Worm (Caenorhabditis elegans): Measurements from ENCODE around the gene tyr-2.

tyr-2 gene

ce11 chrIII:13743922-13744321 is at the start of gene tyr-2:
tyr-2 (plus strand) TSS chrIII:13744222.
- no peak for TF ChIP-seq cog-1 (tag; optimal IDR thresholded peaks at IDR 0.05)
- TF ChIP-seq ztf-29 (GFP tag; IDR thresholded peaks at IDR 0.05), result no peak
- no peak for TF ChIP-seq ref-1 (GFP tag; conservative IDR thresholded peaks at IDR 0.05)
- TF ChIP-seq tab-1 (GFP tag; IDR thresholded peaks at IDR 0.05), result no peak
- TF ChIP-seq klf-2 (GFP tag; conservative IDR thresholded peaks at IDR 0.05), result no peak
- TF ChIP-seq T22C8.4 (GFP tag; IDR thresholded peaks at IDR 0.05), result no peak
- TF ChIP-seq flt-1 (GFP tag; IDR thresholded peaks at IDR 0.05), result no peak
- no peak for TF ChIP-seq med-1 (GFP tag; optimal IDR thresholded peaks at IDR 0.05; ENCODE audit: insufficient read depth)
- no peak for TF ChIP-seq ztf-23 (GFP tag; IDR thresholded peaks at IDR 0.05)

- TF ChIP-seq klf-2 (GFP tag; conservative IDR thresholded peaks at IDR 0.05), result no peak
These were observed 48.4 kb upstream of the tyr-2 start for ce11 chrIII:13695588-13695987.

DNA sequence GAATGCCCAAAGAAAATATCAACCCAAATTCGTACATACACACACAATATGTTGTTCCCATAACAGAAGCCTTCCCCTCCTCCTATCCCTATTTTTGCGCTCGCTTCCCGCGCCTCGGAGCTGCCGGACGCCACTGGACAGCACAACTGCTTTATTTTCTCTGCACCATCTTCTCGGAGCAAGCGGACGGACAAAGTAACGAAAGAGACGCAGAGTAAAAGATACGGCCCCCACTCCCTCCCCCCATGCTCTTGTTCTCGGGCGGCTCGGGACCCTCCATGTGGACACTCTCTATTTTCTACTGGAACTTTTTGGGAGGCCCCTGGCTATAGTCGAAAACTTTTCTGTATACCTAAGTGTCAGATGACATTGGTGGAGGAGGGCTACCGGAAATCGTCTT is 46.2 kb upstream of the tyr-2 start:
- TF ChIP-seq T22C8.4 (GFP tag; IDR thresholded peaks at IDR 0.05) (no peak), ref-1 (GFP tag; conservative IDR thresholded peaks at IDR 0.05) (no peak), ztf-29 (GFP tag; IDR thresholded peaks at IDR 0.05) (no peak), cog-1 (tag; optimal IDR thresholded peaks at IDR 0.05) (no peak), ztf-23 (GFP tag; IDR thresholded peaks at IDR 0.05) (no peak), tab-1 (GFP tag; IDR thresholded peaks at IDR 0.05) (no peak), flt-1 (GFP tag; IDR thresholded peaks at IDR 0.05) (no peak), klf-2 (GFP tag; conservative IDR thresholded peaks at IDR 0.05) (no peak), med-1 (GFP tag; optimal IDR thresholded peaks at IDR 0.05; ENCODE audit: insufficient read depth) (no peak)

DNA sequence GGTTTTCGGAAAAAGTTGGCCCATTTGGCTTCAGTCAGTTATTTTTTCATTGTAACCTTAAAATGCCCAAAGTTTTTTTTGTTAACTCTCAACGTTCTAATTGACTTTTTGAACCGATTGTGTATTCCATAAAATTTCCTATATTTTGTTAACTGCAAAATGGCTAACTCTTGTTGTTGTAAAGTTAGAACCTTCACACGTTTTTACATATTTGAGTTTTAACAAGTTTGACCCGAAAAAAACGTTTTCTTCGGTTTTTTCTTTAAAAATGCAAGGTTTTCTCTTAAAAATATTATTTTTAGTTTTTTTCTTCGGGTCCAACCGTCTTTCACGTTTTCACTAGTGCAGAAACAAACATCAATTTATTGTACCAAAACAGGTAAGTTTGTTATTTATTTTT is 42.3 kb upstream of the tyr-2 start, which contains the start of gene lit-1:
lit-1 (plus strand) TSS at position 301 of the 400 bp plus-strand sequence.
- TF ChIP-seq tab-1 (GFP tag; IDR thresholded peaks at IDR 0.05) (no peak), klf-2 (GFP tag; conservative IDR thresholded peaks at IDR 0.05) (no peak), T22C8.4 (GFP tag; IDR thresholded peaks at IDR 0.05) (no peak), cog-1 (tag; optimal IDR thresholded peaks at IDR 0.05) (no peak), ztf-23 (GFP tag; IDR thresholded peaks at IDR 0.05) (no peak), med-1 (GFP tag; optimal IDR thresholded peaks at IDR 0.05; ENCODE audit: insufficient read depth) (no peak), ref-1 (GFP tag; conservative IDR thresholded peaks at IDR 0.05) (no peak)

DNA sequence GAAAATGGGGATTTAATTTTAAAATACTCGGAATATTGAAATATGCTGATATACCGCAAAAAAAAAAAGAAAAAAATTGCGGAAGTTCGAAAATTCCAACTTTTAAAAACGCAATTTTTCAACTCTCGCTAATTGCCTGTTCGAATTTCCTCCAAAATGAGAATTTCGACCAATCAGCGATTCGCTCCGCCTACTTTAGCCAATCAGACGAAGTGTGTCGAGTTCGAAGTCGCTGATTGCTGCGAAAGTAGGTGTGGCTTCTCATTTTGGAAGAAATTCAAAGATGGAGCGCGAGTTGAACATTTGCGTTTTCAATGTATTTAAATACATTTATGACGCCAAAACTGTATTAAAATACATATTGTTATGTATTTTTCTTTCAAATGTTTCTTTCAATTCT is 35.6 kb upstream of the tyr-2 start:
- TF ChIP-seq ref-1 (GFP tag; conservative IDR thresholded peaks at IDR 0.05), result no peak
- no peak for TF ChIP-seq ztf-29 (GFP tag; IDR thresholded peaks at IDR 0.05)
- no peak for TF ChIP-seq T22C8.4 (GFP tag; IDR thresholded peaks at IDR 0.05)
- TF ChIP-seq med-1 (GFP tag; optimal IDR thresholded peaks at IDR 0.05; ENCODE audit: insufficient read depth), result no peak
- TF ChIP-seq tab-1 (GFP tag; IDR thresholded peaks at IDR 0.05), result no peak
- TF ChIP-seq ztf-23 (GFP tag; IDR thresholded peaks at IDR 0.05), result no peak
- TF ChIP-seq cog-1 (tag; optimal IDR thresholded peaks at IDR 0.05), result no peak
- TF ChIP-seq flt-1 (GFP tag; IDR thresholded peaks at IDR 0.05), result no peak
- TF ChIP-seq klf-2 (GFP tag; conservative IDR thresholded peaks at IDR 0.05), result no peak

- TF ChIP-seq ztf-29 (GFP tag; IDR thresholded peaks at IDR 0.05) (no peak), med-1 (GFP tag; optimal IDR thresholded peaks at IDR 0.05; ENCODE audit: insufficient read depth) (no peak), tab-1 (GFP tag; IDR thresholded peaks at IDR 0.05) (no peak), ref-1 (GFP tag; conservative IDR thresholded peaks at IDR 0.05) (no peak), cog-1 (tag; optimal IDR thresholded peaks at IDR 0.05) (no peak), ztf-23 (GFP tag; IDR thresholded peaks at IDR 0.05) (no peak), T22C8.4 (GFP tag; IDR thresholded peaks at IDR 0.05) (no peak), flt-1 (GFP tag; IDR thresholded peaks at IDR 0.05) (no peak), klf-2 (GFP tag; conservative IDR thresholded peaks at IDR 0.05) (no peak)
These were observed 34.9 kb upstream of the tyr-2 start for ce11 chrIII:13709122-13709521.

ce11 chrIII:13710666-13711065 is 33.4 kb upstream of the tyr-2 start:
- TF ChIP-seq tab-1 (GFP tag; IDR thresholded peaks at IDR 0.05), result no peak
- TF ChIP-seq flt-1 (GFP tag; IDR thresholded peaks at IDR 0.05), result peak; percentile 30; the same call in 1 of the 2 replicates
- no peak for TF ChIP-seq ref-1 (GFP tag; conservative IDR thresholded peaks at IDR 0.05)
- TF ChIP-seq ztf-23 (GFP tag; IDR thresholded peaks at IDR 0.05), result no peak
- TF ChIP-seq cog-1 (tag; optimal IDR thresholded peaks at IDR 0.05), result no peak

DNA sequence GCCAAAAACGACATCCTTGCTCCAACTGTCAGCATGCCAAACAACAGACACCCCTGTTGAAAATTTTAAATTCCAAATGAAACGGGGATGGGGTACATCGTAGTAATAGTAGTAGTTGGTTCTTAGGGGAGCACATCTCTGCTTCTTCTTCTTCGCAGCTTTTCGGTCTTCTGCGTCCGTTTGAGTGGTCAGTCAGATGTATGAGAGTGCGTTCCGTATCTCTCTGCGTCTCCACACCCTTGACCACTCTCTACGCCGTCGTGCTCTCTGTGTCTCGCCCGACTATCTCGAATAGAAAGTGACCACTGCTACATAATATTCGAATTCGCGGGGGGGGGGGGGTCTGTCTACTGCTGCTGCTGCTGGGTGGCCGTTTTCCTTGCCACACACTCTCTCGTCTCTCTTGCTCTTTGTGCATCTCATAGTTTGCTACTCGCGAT is 31.1 kb upstream of the tyr-2 start:
- TF ChIP-seq tab-1 (GFP tag; IDR thresholded peaks at IDR 0.05), result no peak
- TF ChIP-seq cog-1 (tag; optimal IDR thresholded peaks at IDR 0.05), result peak; percentile 66
- TF ChIP-seq ref-1 (GFP tag; conservative IDR thresholded peaks at IDR 0.05), result no peak
- TF ChIP-seq klf-2 (GFP tag; conservative IDR thresholded peaks at IDR 0.05), result no peak
- 0 out of 2 replicates have a peak, but pooled peaks have one; percentile 57 for TF ChIP-seq flt-1 (GFP tag; IDR thresholded peaks at IDR 0.05)

- 0 out of 2 replicates have a peak, but pooled peaks have one; percentile 47 for TF ChIP-seq flt-1 (GFP tag; IDR thresholded peaks at IDR 0.05)
- no peak for TF ChIP-seq ztf-23 (GFP tag; IDR thresholded peaks at IDR 0.05)
These were observed 30.2 kb upstream of the tyr-2 start for ce11 chrIII:13713807-13714206.

- TF ChIP-seq klf-2 (GFP tag; conservative IDR thresholded peaks at IDR 0.05) (no peak), flt-1 (GFP tag; IDR thresholded peaks at IDR 0.05) (no peak), med-1 (GFP tag; optimal IDR thresholded peaks at IDR 0.05; ENCODE audit: insufficient read depth) (no peak), ref-1 (GFP tag; conservative IDR thresholded peaks at IDR 0.05) (no peak), T22C8.4 (GFP tag; IDR thresholded peaks at IDR 0.05) (no peak), cog-1 (tag; optimal IDR thresholded peaks at IDR 0.05) (no peak), ztf-29 (GFP tag; IDR thresholded peaks at IDR 0.05) (no peak), tab-1 (GFP tag; IDR thresholded peaks at IDR 0.05) (no peak), ztf-23 (GFP tag; IDR thresholded peaks at IDR 0.05) (no peak)
These were observed 29.1 kb upstream of the tyr-2 start for ce11 chrIII:13714950-13715349.

DNA sequence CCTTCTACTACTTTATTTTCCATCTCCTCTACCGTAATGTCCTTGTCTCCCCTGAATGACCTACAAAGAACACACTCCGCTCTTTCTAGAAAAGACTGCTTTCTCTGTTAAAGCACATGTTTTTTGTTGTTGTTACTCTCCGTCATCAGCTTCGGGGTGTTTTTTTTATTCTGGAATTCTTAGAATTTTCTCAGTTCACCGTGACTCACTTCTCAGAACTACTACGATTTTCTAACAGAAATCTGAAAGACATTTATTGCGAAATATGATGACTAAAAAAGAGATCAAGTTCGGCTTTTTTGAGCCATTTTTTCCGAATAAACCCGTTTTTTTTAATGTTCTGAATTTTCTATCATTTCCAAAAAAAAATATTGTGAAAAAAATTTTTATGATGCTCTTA is 27.8 kb upstream of the tyr-2 start:
- TF ChIP-seq tab-1 (GFP tag; IDR thresholded peaks at IDR 0.05), result no peak
- no peak for TF ChIP-seq cog-1 (tag; optimal IDR thresholded peaks at IDR 0.05)
- TF ChIP-seq ztf-29 (GFP tag; IDR thresholded peaks at IDR 0.05), result no peak
- no peak for TF ChIP-seq ztf-23 (GFP tag; IDR thresholded peaks at IDR 0.05)
- no peak for TF ChIP-seq med-1 (GFP tag; optimal IDR thresholded peaks at IDR 0.05; ENCODE audit: insufficient read depth)
- TF ChIP-seq ref-1 (GFP tag; conservative IDR thresholded peaks at IDR 0.05), result no peak
- no peak for TF ChIP-seq T22C8.4 (GFP tag; IDR thresholded peaks at IDR 0.05)
- TF ChIP-seq klf-2 (GFP tag; conservative IDR thresholded peaks at IDR 0.05), result no peak
- no peak for TF ChIP-seq flt-1 (GFP tag; IDR thresholded peaks at IDR 0.05)

All from whole organism, midembryonic.